Worm (Caenorhabditis elegans): ENCODE results near the gene Y70C5A.4.
A peak's percentile ranks its signal among the peaks of the same experiment; 100 is the strongest.

The Y70C5A.4 gene

ce11 chrV:16592947-16593791 lies 24.4 kb upstream of the Y70C5A.4 start (continued):
- no peak for TF ChIP-seq K12H6.12 (tag; optimal IDR thresholded peaks at IDR 0.05)
- no peak for TF ChIP-seq madf-8 (GFP tag; conservative IDR thresholded peaks at IDR 0.05)
- 0 out of 2 replicates have a peak, but pooled peaks have one; percentile 12 for TF ChIP-seq hmg-20 (GFP tag; IDR thresholded peaks at IDR 0.05)
- TF ChIP-seq snpc-4 (GFP tag; optimal IDR thresholded peaks at IDR 0.05): no peak
- no peak for TF ChIP-seq snpc-4 (tag; optimal IDR thresholded peaks at IDR 0.05)
- TF ChIP-seq ztf-28 (GFP tag; IDR thresholded peaks at IDR 0.05): no peak
- TF ChIP-seq Y53G8AR.9 (GFP tag; conservative IDR thresholded peaks at IDR 0.05): 0 out of 2 replicates have a peak, but pooled peaks have one; percentile 58
- TF ChIP-seq repo-1 (tag; optimal IDR thresholded peaks at IDR 0.05): no peak
- TF ChIP-seq tlf-1 (GFP tag; optimal IDR thresholded peaks at IDR 0.05): no peak
- no peak for TF ChIP-seq F22D6.2 (tag; optimal IDR thresholded peaks at IDR 0.05)
- TF ChIP-seq Y56A3A.18 (GFP tag; IDR thresholded peaks at IDR 0.05): peak; percentile 40
- no peak for TF ChIP-seq atf-7 (tag; optimal IDR thresholded peaks at IDR 0.05)
- no peak for TF ChIP-seq B0261.1 (tag; optimal IDR thresholded peaks at IDR 0.05)
- TF ChIP-seq lsy-27 (tag; optimal IDR thresholded peaks at IDR 0.05; ENCODE audit: borderline replicate concordance, insufficient read depth): no peak
- no peak for TF ChIP-seq ztf-6 (GFP tag; IDR thresholded peaks at IDR 0.05)
- no peak for TF ChIP-seq aptf-2 (GFP tag; conservative IDR thresholded peaks at IDR 0.05)
- no peak for TF ChIP-seq unc-130 (GFP tag; optimal IDR thresholded peaks at IDR 0.05)
- no peak for TF ChIP-seq F55B11.4 (tag; optimal IDR thresholded peaks at IDR 0.05; ENCODE audit: borderline replicate concordance, insufficient read depth)
- no peak for TF ChIP-seq B0019.2 (GFP tag; conservative IDR thresholded peaks at IDR 0.05)
- peak; percentile 5 for TF ChIP-seq dpff-1 (tag; optimal IDR thresholded peaks at IDR 0.05)
- no peak for TF ChIP-seq lag-1 (GFP tag; IDR thresholded peaks at IDR 0.05)
- TF ChIP-seq pbrm-1 (GFP tag; IDR thresholded peaks at IDR 0.05): 0 out of 2 replicates have a peak, but pooled peaks have one; percentile 8
- no peak for TF ChIP-seq nhr-179 (tag; optimal IDR thresholded peaks at IDR 0.05)
- peak; percentile 10 for TF ChIP-seq gei-17 (GFP tag; optimal IDR thresholded peaks at IDR 0.05)
- TF ChIP-seq mxl-1 (tag; optimal IDR thresholded peaks at IDR 0.05): no peak
- TF ChIP-seq T26A5.8 (tag; optimal IDR thresholded peaks at IDR 0.05): no peak
- no peak for TF ChIP-seq nhr-90 (tag; optimal IDR thresholded peaks at IDR 0.05)
- no peak for TF ChIP-seq F49E8.2 (tag; optimal IDR thresholded peaks at IDR 0.05; ENCODE audit: insufficient read depth)
- peak; percentile 0 for TF ChIP-seq nhr-80 (tag; optimal IDR thresholded peaks at IDR 0.05)
- no peak for TF ChIP-seq nfyb-1 (GFP tag; IDR thresholded peaks at IDR 0.05)
- TF ChIP-seq ama-1 (optimal IDR thresholded peaks at IDR 0.05): no peak
- no peak for TF ChIP-seq ama-1 (GFP tag; optimal IDR thresholded peaks at IDR 0.05)
- peak; percentile 20; the same call in 1 of the 2 replicates for TF ChIP-seq madf-6 (GFP tag; IDR thresholded peaks at IDR 0.05)
- peak; percentile 40 for TF ChIP-seq F52B5.7 (tag; optimal IDR thresholded peaks at IDR 0.05)
- TF ChIP-seq attf-3 (GFP tag; conservative IDR thresholded peaks at IDR 0.05): no peak
- peak; percentile 6 for TF ChIP-seq zim-3 (tag; optimal IDR thresholded peaks at IDR 0.05)
- no peak for TF ChIP-seq ccch-3 (GFP tag; optimal IDR thresholded peaks at IDR 0.05)
- TF ChIP-seq ZK185.1 (tag; optimal IDR thresholded peaks at IDR 0.05; ENCODE audit: poor library complexity, severe bottlenecking): peak; percentile 34
- no peak for TF ChIP-seq dpl-1 (GFP tag; optimal IDR thresholded peaks at IDR 0.05)
- no peak for TF ChIP-seq die-1 (tag; optimal IDR thresholded peaks at IDR 0.05)
- no peak for TF ChIP-seq egrh-3 (GFP tag; IDR thresholded peaks at IDR 0.05)
- TF ChIP-seq Y67H2A.10 (GFP tag; conservative IDR thresholded peaks at IDR 0.05): no peak
- no peak; the same call in 1 of the 2 replicates for TF ChIP-seq lin-26 (GFP tag; IDR thresholded peaks at IDR 0.05)
- TF ChIP-seq nhr-120 (GFP tag; IDR thresholded peaks at IDR 0.05): no peak
- TF ChIP-seq hlh-12 (tag; optimal IDR thresholded peaks at IDR 0.05): peak; percentile 13
- TF ChIP-seq sptf-2 (GFP tag; optimal IDR thresholded peaks at IDR 0.05): no peak
- TF ChIP-seq lin-54 (GFP tag; optimal IDR thresholded peaks at IDR 0.05): no peak
- no peak for TF ChIP-seq bed-2 (GFP tag; IDR thresholded peaks at IDR 0.05)
